Worm (Caenorhabditis elegans) whole organism, L4/young adult: ENCODE data around the gene col-91.

Source experiments
- W03F9.2 ChIP-seq: fragments of 150-350 bp; optimal IDR thresholded peaks from 2 replicates; lab custom pipeline; 2014; ENCODE audit warnings: missing biosample characterization, missing genetic modification characterization
- dao-5 ChIP-seq: sonication (generic microtip); optimal IDR thresholded peaks from 2 replicates; lab custom pipeline; 2016; ENCODE audit warnings: missing genotype, missing genetic modification characterization, moderate library complexity, missing compliant biosample characterization
- him-1 ChIP-seq: sonication (generic microtip); optimal IDR thresholded peaks from 2 replicates; lab custom pipeline; 2016; ENCODE audit warnings: missing genotype, missing genetic modification reagents, missing genetic modification characterization, missing compliant biosample characterization

The col-91 gene

DNA sequence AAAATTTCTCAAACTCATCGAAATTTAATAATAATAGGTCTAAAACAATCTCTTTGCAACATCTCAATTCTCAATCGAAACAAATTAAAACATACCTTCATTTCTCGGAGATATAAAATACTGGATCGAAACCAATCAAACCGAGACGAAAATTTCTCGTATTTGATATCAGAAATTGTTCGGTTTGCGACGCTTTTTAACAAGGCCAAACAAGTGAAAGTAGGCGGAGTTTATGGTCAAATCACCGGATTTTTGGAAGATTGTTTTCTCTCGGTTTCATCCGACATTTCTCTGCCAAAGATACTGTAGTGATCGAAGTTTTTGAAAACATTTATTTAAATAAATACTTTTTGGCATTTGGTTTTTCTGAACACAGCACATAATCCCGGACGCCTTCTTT lies 28.1 kb downstream of the col-91 start, which contains the start of gene C02F5.14:
C02F5.14 (minus strand) TSS at position 157 of the 400 bp plus-strand sequence.
- TF ChIP-seq dao-5 (tag; lab: Kevin White, UChicago): no peak
- no peak for TF ChIP-seq W03F9.2 (tag; lab: Kevin White, UChicago)
- no peak for TF ChIP-seq him-1

ce11 chrIII:8232634-8233033 lies 30.8 kb downstream of the col-91 start, which contains the start of gene henn-1:
Gene henn-1, plus strand, starts transcription at chrIII:8232651.
- no peak for TF ChIP-seq dao-5 (tag; lab: Kevin White, UChicago)
- no peak for TF ChIP-seq him-1
- no peak for TF ChIP-seq W03F9.2 (tag; lab: Kevin White, UChicago)

- TF ChIP-seq dao-5 (tag; lab: Kevin White, UChicago): no peak
- TF ChIP-seq W03F9.2 (tag; lab: Kevin White, UChicago): no peak
Observed at ce11 chrIII:8229480-8229879, 34.0 kb downstream of the col-91 start.

DNA sequence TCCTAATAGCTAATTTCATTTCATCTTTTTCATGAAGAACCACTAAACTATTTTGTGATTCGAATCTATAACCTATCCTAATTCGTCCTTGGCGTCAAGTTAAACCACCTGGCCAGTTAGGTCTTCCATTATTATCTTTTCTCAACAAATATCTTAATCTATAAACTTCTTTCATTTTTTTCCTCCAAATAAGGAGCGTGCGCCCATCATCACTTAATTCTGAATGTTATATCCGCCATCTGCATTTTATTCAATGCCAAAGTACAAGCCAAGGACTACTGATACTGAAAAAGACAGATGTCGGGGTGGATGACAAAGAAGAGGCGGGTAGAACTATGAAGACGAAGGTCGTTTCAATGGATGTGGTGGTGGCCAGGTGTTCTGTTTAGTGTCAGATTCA lies 34.5 kb downstream of the col-91 start:
- no peak for TF ChIP-seq dao-5 (tag; lab: Kevin White, UChicago)
- no peak for TF ChIP-seq W03F9.2 (tag; lab: Kevin White, UChicago)
- no peak for TF ChIP-seq him-1

DNA sequence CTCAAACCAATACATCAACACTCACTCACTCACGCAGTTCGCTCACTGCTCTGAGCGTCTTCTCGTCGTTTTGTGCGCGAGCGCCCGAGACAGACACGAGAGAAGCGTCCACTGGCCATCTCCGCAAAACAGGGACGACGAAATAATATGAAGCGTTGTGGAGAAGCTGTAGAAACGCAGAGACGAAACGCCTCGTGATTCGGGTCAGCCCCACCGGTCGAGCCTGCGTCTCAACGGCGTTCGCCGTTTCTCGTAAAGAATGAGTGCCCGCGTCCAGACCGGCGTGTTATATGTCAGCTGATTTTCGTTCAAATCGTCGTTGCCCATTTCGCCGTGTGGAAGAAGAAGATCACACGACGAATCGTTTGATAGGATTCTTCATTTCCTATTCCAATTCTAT lies 36.0 kb downstream of the col-91 start, which contains the start of gene fbxl-1:
fbxl-1 (plus strand) TSS at position 320 of the 400 bp plus-strand sequence.
- TF ChIP-seq him-1 (peak; percentile 84), W03F9.2 (tag; lab: Kevin White, UChicago) (peak; percentile 2), dao-5 (tag; lab: Kevin White, UChicago) (no peak)

DNA sequence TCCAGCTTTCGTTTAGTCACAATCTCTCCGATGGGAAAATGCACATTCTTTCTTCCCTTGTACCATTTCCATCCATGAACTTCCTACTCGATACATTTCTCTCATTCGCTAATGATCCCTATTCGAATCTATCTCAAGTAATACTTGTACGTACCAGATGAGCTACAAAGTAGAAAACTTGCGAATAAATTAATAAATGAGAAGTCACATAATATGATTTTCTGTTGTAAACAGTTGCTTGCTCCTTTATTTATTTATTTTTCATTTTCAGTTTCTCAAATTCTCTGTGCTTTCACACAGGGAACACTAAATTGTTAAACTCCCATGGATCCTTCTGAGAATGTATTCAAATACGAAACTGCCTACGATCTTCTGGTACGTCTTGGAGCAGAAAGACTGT lies 37.3 kb downstream of the col-91 start, which contains the start of gene rfs-1:
rfs-1 (plus strand) TSS at position 301 of the 400 bp plus-strand sequence.
- TF ChIP-seq dao-5 (tag; lab: Kevin White, UChicago) (no peak), him-1 (no peak), W03F9.2 (tag; lab: Kevin White, UChicago) (no peak)

DNA sequence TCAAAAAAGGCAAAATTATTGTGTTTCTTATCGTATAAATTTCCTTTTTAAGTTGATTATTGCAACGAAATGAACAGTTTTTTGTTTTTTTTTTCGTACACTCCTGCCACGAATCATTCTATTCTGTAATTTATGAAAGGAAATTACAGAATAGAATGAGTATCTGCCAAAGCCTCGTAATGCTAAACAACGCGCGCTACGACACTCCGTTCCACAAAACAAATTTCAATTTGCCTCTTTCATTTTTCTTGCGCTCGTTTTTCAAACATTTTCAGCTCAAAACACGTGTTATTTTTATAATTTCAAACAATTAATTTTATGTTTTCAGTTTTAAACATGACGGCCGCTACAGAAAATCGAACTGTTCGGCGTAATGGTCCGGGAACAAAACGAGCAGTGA lies 38.7 kb downstream of the col-91 start, which contains the start of gene mob-4:
mob-4 (plus strand) TSS at position 329 of the 400 bp plus-strand sequence.
- TF ChIP-seq him-1: no peak
- no peak for TF ChIP-seq W03F9.2 (tag; lab: Kevin White, UChicago)
- TF ChIP-seq dao-5 (tag; lab: Kevin White, UChicago): no peak

- TF ChIP-seq W03F9.2 (tag; lab: Kevin White, UChicago) (no peak), him-1 (no peak), dao-5 (tag; lab: Kevin White, UChicago) (no peak)
Observed at ce11 chrIII:8220081-8220480, 43.4 kb downstream of the col-91 start.

DNA sequence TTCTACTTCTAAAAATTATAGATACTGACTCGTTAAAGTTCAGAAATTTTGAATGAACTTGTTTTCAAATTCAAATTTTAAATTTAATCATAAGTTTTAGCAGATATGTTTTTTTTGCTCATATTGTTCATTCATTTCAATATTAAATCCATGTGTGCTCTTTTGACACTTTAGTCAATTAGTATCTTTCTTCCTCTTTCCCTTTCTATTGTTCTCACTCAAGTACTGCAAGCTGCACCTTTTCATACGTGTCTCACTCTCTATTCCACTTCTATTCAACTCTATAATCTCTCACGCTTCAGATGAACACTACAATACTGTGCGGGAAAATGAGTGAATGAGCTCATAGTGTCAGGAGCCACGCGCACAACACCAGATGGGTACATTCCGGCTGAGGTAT lies 45.5 kb downstream of the col-91 start, which contains the start of gene C30A5.16:
C30A5.16 (plus strand) TSS at position 301 of the 400 bp plus-strand sequence.
- TF ChIP-seq him-1 (no peak), W03F9.2 (tag; lab: Kevin White, UChicago) (no peak), dao-5 (tag; lab: Kevin White, UChicago) (no peak)

- no peak for TF ChIP-seq him-1
Observed at ce11 chrIII:8216224-8216623, 47.2 kb downstream of the col-91 start, which contains the start of gene unc-86. Gene unc-86, minus strand, starts transcription at chrIII:8216336.
